Worm (Caenorhabditis elegans) whole organism, L3 larva: ENCODE results near the gene F12A10.1.

Experiments
- R02D3.7 ChIP-seq: fragments of 150-350 bp; optimal IDR thresholded peaks from 2 replicates; lab custom pipeline; 2014; ENCODE audit warnings: missing biosample characterization, missing genetic modification characterization
- ZK546.5 ChIP-seq: sonication (generic microtip); optimal IDR thresholded peaks from 2 replicates; lab custom pipeline; 2017; ENCODE audit warnings: missing biosample characterization, missing genetic modification characterization
- daf-12 ChIP-seq: fragments of 150-350 bp; optimal IDR thresholded peaks from 2 replicates; lab custom pipeline; 2014; ENCODE audit warnings: missing biosample characterization, missing genetic modification reagents, missing genetic modification characterization
- elt-1 ChIP-seq: fragments of 150-350 bp; optimal IDR thresholded peaks from 2 replicates; lab custom pipeline; 2014; ENCODE audit warnings: missing biosample characterization, missing genetic modification characterization
- elt-2 ChIP-seq: sonication (generic microtip); optimal IDR thresholded peaks from 2 replicates; lab custom pipeline; 2016; ENCODE audit warnings: missing genetic modification reagents, mild to moderate bottlenecking, missing genetic modification characterization, missing compliant biosample characterization
- elt-3 ChIP-seq, 3 experiments: fragments of 150-350 bp in 1 of 3; sonication (generic microtip) in 2 of 3; optimal IDR thresholded peaks; 2 replicates in 2 of 3; 4 replicates in 1 of 3; lab custom pipeline; 2014 to 2017; ENCODE audit warnings: missing biosample characterization in 3 of 3, missing genetic modification characterization in 3 of 3
- fos-1 ChIP-seq: fragments of 150-350 bp; optimal IDR thresholded peaks from 2 replicates; lab custom pipeline; 2014; ENCODE audit warnings: missing biosample characterization, missing genetic modification characterization
- nhr-25 ChIP-seq: sonication (generic microtip); optimal IDR thresholded peaks from 2 replicates; lab custom pipeline; 2017; ENCODE audit warnings: missing biosample characterization, missing genetic modification characterization

ce11 chrII:5537078-5537477 is 40.7 kb downstream of the F12A10.1 start:
- TF ChIP-seq elt-2 (no peak), nhr-25 (tag; lab: Kevin White, UChicago) (no peak), ZK546.5 (tag; lab: Kevin White, UChicago) (no peak), daf-12 (tag; lab: Kevin White, UChicago) (no peak), elt-3 (tag; optimal IDR thresholded peaks at IDR 0.05; lab: Kevin White, UChicago) (no peak), R02D3.7 (tag; lab: Kevin White, UChicago) (no peak), elt-1 (tag; lab: Kevin White, UChicago) (no peak), fos-1 (tag; lab: Kevin White, UChicago) (no peak)
